Worm (Caenorhabditis elegans): ENCODE results near the gene ugt-10.
A peak's percentile ranks its signal among the peaks of the same experiment; 100 is the strongest.

The ugt-10 gene

ce11 chrV:4924618-4925017, 24.7 kb upstream of the ugt-10 start, which contains the start of gene srh-20:
Gene srh-20, plus strand, starts transcription at chrV:4924918.
- TF ChIP-seq lsl-1 (GFP tag; optimal IDR thresholded peaks at IDR 0.05) (no peak), rec-8 (tag; optimal IDR thresholded peaks at IDR 0.05) (no peak), F52B5.7 (tag; optimal IDR thresholded peaks at IDR 0.05) (no peak), snpc-1.1 (tag; optimal IDR thresholded peaks at IDR 0.05; ENCODE audit: insufficient read depth) (no peak), sptf-2 (GFP tag; optimal IDR thresholded peaks at IDR 0.05) (no peak), rpc-1 (optimal IDR thresholded peaks at IDR 0.05) (no peak), rpc-1 (tag; optimal IDR thresholded peaks at IDR 0.05) (no peak), hrde-1 (tag; optimal IDR thresholded peaks at IDR 0.05; ENCODE audit: borderline replicate concordance) (no peak), snpc-1.3 (tag; optimal IDR thresholded peaks at IDR 0.05; ENCODE audit: insufficient read depth) (no peak), ZK185.1 (tag; optimal IDR thresholded peaks at IDR 0.05; ENCODE audit: poor library complexity, severe bottlenecking) (no peak), ztf-28 (GFP tag; IDR thresholded peaks at IDR 0.05) (no peak), bed-2 (GFP tag; IDR thresholded peaks at IDR 0.05) (no peak), F33H1.4 (GFP tag; IDR thresholded peaks at IDR 0.05) (no peak), hmg-20 (GFP tag; IDR thresholded peaks at IDR 0.05) (no peak), madf-6 (GFP tag; IDR thresholded peaks at IDR 0.05) (no peak), repo-1 (tag; optimal IDR thresholded peaks at IDR 0.05) (no peak), lin-26 (GFP tag; IDR thresholded peaks at IDR 0.05) (no peak), lir-1 (GFP tag; conservative IDR thresholded peaks at IDR 0.05) (no peak), T26A5.8 (tag; optimal IDR thresholded peaks at IDR 0.05) (no peak), ztf-6 (GFP tag; IDR thresholded peaks at IDR 0.05) (no peak), C06A6.2 (GFP tag; conservative IDR thresholded peaks at IDR 0.05) (no peak)

DNA sequence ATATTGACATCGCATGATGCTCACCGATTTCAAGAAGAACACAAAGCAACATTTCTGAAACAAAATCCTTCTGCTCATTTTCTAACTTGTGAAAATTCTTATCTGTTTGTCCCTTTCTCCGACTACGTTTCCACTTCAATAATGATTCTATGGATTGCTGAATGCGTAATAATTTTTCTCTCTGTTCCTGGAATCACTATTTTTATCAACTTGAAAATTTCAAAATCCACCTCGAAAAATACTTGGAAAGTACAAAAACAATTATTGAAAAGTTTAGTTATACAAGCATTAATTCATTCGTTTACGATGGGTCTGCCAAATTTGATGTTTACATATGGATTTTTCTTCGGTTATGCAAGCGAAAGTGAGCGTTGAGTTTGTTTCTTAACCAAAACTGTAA, 22.1 kb upstream of the ugt-10 start, which contains the start of gene srh-22:
TSS of gene srh-22 (plus strand) at position 301 of the 400 bp plus-strand sequence.
- TF ChIP-seq F55B11.4 (tag; optimal IDR thresholded peaks at IDR 0.05; ENCODE audit: borderline replicate concordance, insufficient read depth): no peak
- no peak for TF ChIP-seq ztf-26 (tag; optimal IDR thresholded peaks at IDR 0.05)

DNA sequence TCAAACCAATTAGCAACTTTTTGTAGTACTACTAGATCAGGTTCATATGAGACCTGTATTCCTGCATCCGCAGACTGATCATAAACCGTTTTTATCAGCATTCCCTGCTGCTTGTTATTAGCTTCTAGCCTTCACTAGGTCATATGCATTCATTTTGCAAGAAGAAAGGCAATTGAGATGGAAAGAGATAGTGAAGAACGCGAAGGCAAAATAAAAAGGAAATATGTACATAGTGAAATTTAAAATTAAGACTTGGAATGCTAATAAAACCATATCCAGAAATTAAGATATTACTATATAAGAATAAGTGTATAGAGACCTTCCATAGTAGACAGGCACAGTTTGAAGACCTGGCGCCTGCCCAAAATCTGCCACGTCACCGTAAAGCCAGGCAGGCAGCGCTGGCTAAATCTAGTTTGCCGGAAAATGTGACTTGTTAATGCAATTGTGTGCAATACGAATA, 20.8 kb upstream of the ugt-10 start, which contains the start of the genes C02E7.8 and srh-23:
TSS of gene C02E7.8 (minus strand) at position 101 of the 463 bp plus-strand sequence.
TSS of gene srh-23 (plus strand) at position 413 of the 463 bp plus-strand sequence.
- no peak for TF ChIP-seq akir-1 (GFP tag; optimal IDR thresholded peaks at IDR 0.05)
- no peak for TF ChIP-seq F39B2.1 (GFP tag; IDR thresholded peaks at IDR 0.05)
- TF ChIP-seq B0019.2 (GFP tag; conservative IDR thresholded peaks at IDR 0.05): no peak
- TF ChIP-seq mes-4 (tag; optimal IDR thresholded peaks at IDR 0.05): no peak
- no peak for TF ChIP-seq atf-7 (tag; optimal IDR thresholded peaks at IDR 0.05)
- TF ChIP-seq ZK185.1 (tag; optimal IDR thresholded peaks at IDR 0.05; ENCODE audit: poor library complexity, severe bottlenecking): no peak
- no peak for TF ChIP-seq ztf-22 (GFP tag; optimal IDR thresholded peaks at IDR 0.05)
- TF ChIP-seq lir-1 (GFP tag; conservative IDR thresholded peaks at IDR 0.05): no peak
- no peak for TF ChIP-seq ets-4 (GFP tag; optimal IDR thresholded peaks at IDR 0.05)
- no peak for TF ChIP-seq rec-8 (tag; optimal IDR thresholded peaks at IDR 0.05)
- TF ChIP-seq hlh-12 (tag; optimal IDR thresholded peaks at IDR 0.05): no peak
- TF ChIP-seq K12H6.12 (tag; optimal IDR thresholded peaks at IDR 0.05): no peak
- TF ChIP-seq F49E8.2 (tag; optimal IDR thresholded peaks at IDR 0.05; ENCODE audit: insufficient read depth): no peak

DNA sequence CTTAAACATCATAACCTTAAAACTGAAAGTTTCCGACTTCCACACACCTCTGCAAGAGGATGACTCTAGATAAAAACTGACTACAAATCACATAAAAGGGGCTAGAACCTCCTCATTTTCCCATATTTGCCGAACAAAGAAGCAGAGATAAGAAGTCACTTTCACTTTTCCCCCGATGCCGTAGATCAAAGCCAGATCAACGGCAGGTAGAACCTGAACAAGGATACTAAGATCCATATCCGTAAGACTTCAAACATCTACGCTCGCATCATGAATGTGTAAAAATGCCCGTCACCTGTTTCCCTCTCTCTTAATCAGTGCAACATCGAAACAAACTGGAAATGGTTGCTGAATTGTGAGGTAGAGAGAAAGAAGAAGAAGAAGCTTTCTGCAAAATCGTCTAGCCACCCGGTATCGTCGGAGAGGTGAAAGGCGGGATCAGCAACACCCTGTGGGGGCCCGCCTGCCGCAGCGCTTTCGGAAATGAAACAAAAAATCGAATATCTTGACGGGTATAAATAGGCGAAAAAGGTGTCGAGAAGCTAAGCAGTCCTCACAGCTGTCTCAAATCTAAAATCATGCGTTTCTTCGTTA, 18.8 kb upstream of the ugt-10 start, which contains the start of gene C02E7.6:
TSS of gene C02E7.6 (plus strand) at position 544 of the 594 bp plus-strand sequence.
- no peak for TF ChIP-seq nfya-2 (GFP tag; IDR thresholded peaks at IDR 0.05)
- no peak for TF ChIP-seq dpl-1 (GFP tag; optimal IDR thresholded peaks at IDR 0.05)
- TF ChIP-seq F49E8.2 (tag; optimal IDR thresholded peaks at IDR 0.05; ENCODE audit: insufficient read depth): no peak
- no peak for TF ChIP-seq tlf-1 (GFP tag; optimal IDR thresholded peaks at IDR 0.05)
- TF ChIP-seq hsf-1 (GFP tag; IDR thresholded peaks at IDR 0.05): 0 out of 2 replicates have a peak, but pooled peaks have one; percentile 29
- no peak for TF ChIP-seq bed-2 (GFP tag; IDR thresholded peaks at IDR 0.05)
- no peak for TF ChIP-seq F55B11.4 (tag; optimal IDR thresholded peaks at IDR 0.05; ENCODE audit: borderline replicate concordance, insufficient read depth)
- no peak for TF ChIP-seq nhr-80 (tag; optimal IDR thresholded peaks at IDR 0.05)

Data from whole organism, young adult.